Worm (Caenorhabditis elegans) whole organism, L2 larva: ENCODE results near the gene F57B1.5.

ENCODE experiments used
- lin-39 ChIP-seq: fragments of 150-350 bp; optimal IDR thresholded peaks from 2 replicates; lab custom pipeline; 2014; ENCODE audit warnings: missing biosample characterization, missing genetic modification reagents, missing genetic modification characterization
- mdl-1 ChIP-seq, 2 experiments: fragments of 150-350 bp in 1 of 2; sonication (generic microtip) in 1 of 2; optimal IDR thresholded peaks; 2 replicates each; lab custom pipeline; 2017; ENCODE audit warnings: missing biosample characterization in 2 of 2, missing genetic modification characterization in 2 of 2
- nhr-6 ChIP-seq: fragments of 150-350 bp; optimal IDR thresholded peaks from 2 replicates; lab custom pipeline; 2014; ENCODE audit warnings: missing biosample characterization, missing genetic modification characterization

ce11 chrV:13181450-13181849 is 26.1 kb upstream of the F57B1.5 start:
- TF ChIP-seq mdl-1 (tag; optimal IDR thresholded peaks at IDR 0.05; lab: Kevin White, UChicago), result no peak
- TF ChIP-seq lin-39 (tag; lab: Kevin White, UChicago), result no peak
- TF ChIP-seq nhr-6 (tag; lab: Kevin White, UChicago), result no peak
